Fruit fly (Drosophila melanogaster): ENCODE data around the gene CG14540.

CG14540 gene

dm6 chr3R:25996197-25997005 lies 37.3 kb downstream of the CG14540 start, which contains the start of gene CG43116 (continued):
- peak; percentile 74 for TF ChIP-seq MTF-1 (GFP tag; optimal IDR thresholded peaks at IDR 0.05; ENCODE audit: borderline replicate concordance)
- TF ChIP-seq gfzf (GFP tag; optimal IDR thresholded peaks at IDR 0.05), result no peak
- peak; percentile 23; the same call in 1 of the 2 replicates for TF ChIP-seq CG14014 (GFP tag; IDR thresholded peaks at IDR 0.05)
- peak; percentile 84 for TF ChIP-seq corto (GFP tag; optimal IDR thresholded peaks at IDR 0.05)
- peak; percentile 67; the same call in 1 of the 2 replicates for TF ChIP-seq Ada2b (GFP tag; IDR thresholded peaks at IDR 0.05)
- TF ChIP-seq CG3847 (GFP tag; IDR thresholded peaks at IDR 0.05), result peak; percentile 47; the same call in 1 of the 2 replicates
- no peak for TF ChIP-seq CG11723 (GFP tag; optimal IDR thresholded peaks at IDR 0.05)
- peak; percentile 95 for TF ChIP-seq Ssrp (tag; optimal IDR thresholded peaks at IDR 0.05)
- TF ChIP-seq gcm2 (GFP tag; optimal IDR thresholded peaks at IDR 0.05), result peak; percentile 46
- no peak for TF ChIP-seq CG9876 (GFP tag; optimal IDR thresholded peaks at IDR 0.05)
- no peak for TF ChIP-seq emc (GFP tag; optimal IDR thresholded peaks at IDR 0.05)
- peak; percentile 77 for TF ChIP-seq CG8089 (GFP tag; optimal IDR thresholded peaks at IDR 0.05)
- TF ChIP-seq fd96Cb (tag; optimal IDR thresholded peaks at IDR 0.05), result peak; percentile 78
- peak; percentile 76 for TF ChIP-seq CG7745 (tag; optimal IDR thresholded peaks at IDR 0.05)
- TF ChIP-seq Abd-B (GFP tag; optimal IDR thresholded peaks at IDR 0.05), result peak; percentile 87
- TF ChIP-seq zen2 (GFP tag; IDR thresholded peaks at IDR 0.05; ENCODE audit: partially characterized antibody), result 0 out of 3 replicates have a peak, but pooled peaks have one; percentile 19
- peak; percentile 93 for TF ChIP-seq CG6689 (GFP tag; IDR thresholded peaks at IDR 0.05)
- TF ChIP-seq CG4328 (GFP tag; optimal IDR thresholded peaks at IDR 0.05), result peak; percentile 32
- TF ChIP-seq Hr39 (optimal IDR thresholded peaks at IDR 0.05), result no peak
- no peak for TF ChIP-seq Opbp (GFP tag; IDR thresholded peaks at IDR 0.05; ENCODE audit: partially characterized antibody)
- no peak for TF ChIP-seq CG6854 (GFP tag; optimal IDR thresholded peaks at IDR 0.05)
- peak; percentile 0 for TF ChIP-seq CG10565 (GFP tag; optimal IDR thresholded peaks at IDR 0.05)
- TF ChIP-seq gcm (GFP tag; optimal IDR thresholded peaks at IDR 0.05), result peak; percentile 96
- TF ChIP-seq fd102C (GFP tag; optimal IDR thresholded peaks at IDR 0.05), result peak; percentile 95
- peak; percentile 88 for TF ChIP-seq CG4424 (GFP tag; optimal IDR thresholded peaks at IDR 0.05)
- TF ChIP-seq Taf1 (GFP tag; IDR thresholded peaks at IDR 0.05), result no peak
- no peak for TF ChIP-seq PHDP (tag; optimal IDR thresholded peaks at IDR 0.05)
- TF ChIP-seq CoRest (tag; optimal IDR thresholded peaks at IDR 0.05), result peak; percentile 89
- TF ChIP-seq CG18262 (tag; optimal IDR thresholded peaks at IDR 0.05), result peak; percentile 95
- TF ChIP-seq CG34422 (GFP tag; IDR thresholded peaks at IDR 0.05), result peak; percentile 77; the same call in 2 of the 3 replicates
- peak; percentile 24; the same call in 1 of the 3 replicates for TF ChIP-seq CG2889 (GFP tag; IDR thresholded peaks at IDR 0.05)
- TF ChIP-seq Doc3 (GFP tag; IDR thresholded peaks at IDR 0.05; ENCODE audit: partially characterized antibody), result no peak
- TF ChIP-seq CG2116 (GFP tag; optimal IDR thresholded peaks at IDR 0.05), result peak; percentile 60
- no peak for TF ChIP-seq unc-4 (GFP tag; IDR thresholded peaks at IDR 0.05; ENCODE audit: partially characterized antibody)
- TF ChIP-seq sens-2 (GFP tag; IDR thresholded peaks at IDR 0.05), result peak; percentile 83
- TF ChIP-seq salm (tag; optimal IDR thresholded peaks at IDR 0.05), result peak; percentile 85
- TF ChIP-seq bigmax (GFP tag; optimal IDR thresholded peaks at IDR 0.05), result no peak
- no peak for TF ChIP-seq hkb (optimal IDR thresholded peaks at IDR 0.05)
- peak; percentile 87 for TF ChIP-seq hkb (GFP tag; IDR thresholded peaks at IDR 0.05)
- TF ChIP-seq CrebB (tag; optimal IDR thresholded peaks at IDR 0.05), result peak; percentile 67
- peak; percentile 46 for TF ChIP-seq CG1647 (GFP tag; optimal IDR thresholded peaks at IDR 0.05)
- no peak for TF ChIP-seq CkIIα-i1 (GFP tag; IDR thresholded peaks at IDR 0.05)
- no peak for TF ChIP-seq HmgD (GFP tag; optimal IDR thresholded peaks at IDR 0.05)
- TF ChIP-seq CG6683 (GFP tag; optimal IDR thresholded peaks at IDR 0.05), result no peak
- no peak for TF ChIP-seq CG17912 (GFP tag; optimal IDR thresholded peaks at IDR 0.05)
- TF ChIP-seq B-H1 (GFP tag; IDR thresholded peaks at IDR 0.05), result peak; percentile 56
- TF ChIP-seq Meics (GFP tag; optimal IDR thresholded peaks at IDR 0.05), result no peak
- TF ChIP-seq run (tag; optimal IDR thresholded peaks at IDR 0.05), result peak; percentile 62
